Fruit fly (Drosophila melanogaster): ENCODE measurements around the gene AIF.

AIF gene

DNA sequence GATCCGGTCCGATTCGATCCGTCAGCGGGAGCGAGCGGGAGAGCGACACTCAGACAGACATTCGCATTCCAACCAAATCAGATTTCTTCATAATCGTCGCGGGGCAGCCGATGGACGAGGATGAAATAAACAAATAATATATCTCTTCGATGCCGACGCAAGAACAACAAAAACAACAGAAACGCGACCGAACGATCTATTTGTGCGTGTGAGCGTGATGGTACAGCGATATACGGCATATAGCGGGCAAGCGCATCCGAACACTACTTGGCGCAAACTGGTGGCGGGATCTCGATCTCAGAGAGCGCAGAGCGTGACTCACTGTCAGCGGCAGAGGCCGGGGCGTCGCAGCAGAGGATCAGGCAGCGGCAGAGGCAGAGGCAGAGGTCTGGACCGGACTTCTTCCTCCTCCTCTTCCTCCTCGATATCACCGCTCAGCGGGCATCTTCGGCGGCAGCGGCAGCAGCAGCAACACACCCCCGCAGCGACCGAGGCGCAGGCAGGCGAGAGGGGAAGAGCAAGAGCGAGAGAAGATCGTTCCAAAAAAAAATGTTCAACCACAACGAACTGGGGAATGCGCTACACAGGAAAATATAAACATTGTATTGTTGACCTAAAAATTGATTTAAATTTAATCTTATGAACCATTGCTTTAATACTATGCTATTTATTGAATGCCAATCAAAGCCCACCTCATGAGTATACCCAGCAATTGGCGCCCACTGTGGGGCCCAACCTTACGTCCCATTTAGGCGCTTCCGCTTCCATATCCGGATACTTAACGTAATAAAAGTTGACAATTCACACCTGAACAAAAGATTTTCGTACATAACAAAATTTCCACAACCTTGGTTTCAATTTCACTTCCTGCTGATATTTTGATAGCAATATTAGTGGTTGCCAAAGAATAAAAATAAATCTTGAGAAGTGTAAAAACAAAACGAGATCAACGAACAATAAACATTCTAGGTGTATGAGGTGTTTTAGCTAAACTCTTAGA, 10.0 kb downstream of the AIF start (continued):
- TF ChIP-seq Lpt (GFP tag; optimal IDR thresholded peaks at IDR 0.05) (no peak), gsb-n (tag; optimal IDR thresholded peaks at IDR 0.05) (peak; percentile 27), Atf6 (GFP tag; IDR thresholded peaks at IDR 0.05) (peak; percentile 41; the same call in 1 of the 2 replicates), peb (GFP tag; IDR thresholded peaks at IDR 0.05) (no peak), CG8944 (GFP tag; optimal IDR thresholded peaks at IDR 0.05) (no peak), Tbp (GFP tag; optimal IDR thresholded peaks at IDR 0.05) (no peak), CG15269 (tag; optimal IDR thresholded peaks at IDR 0.05) (no peak), tll (GFP tag; optimal IDR thresholded peaks at IDR 0.05) (no peak), CG17328 (GFP tag; IDR thresholded peaks at IDR 0.05) (0 out of 2 replicates have a peak, but pooled peaks have one; percentile 6), sqz (GFP tag; optimal IDR thresholded peaks at IDR 0.05) (peak; percentile 94), ash1 (GFP tag; optimal IDR thresholded peaks at IDR 0.05) (no peak), CG15073 (GFP tag; optimal IDR thresholded peaks at IDR 0.05) (no peak), klu (GFP tag; IDR thresholded peaks at IDR 0.05) (peak; percentile 90), CG10209 (GFP tag; optimal IDR thresholded peaks at IDR 0.05) (peak; percentile 58), Spps (tag; optimal IDR thresholded peaks at IDR 0.05) (no peak), CG12659 (GFP tag; optimal IDR thresholded peaks at IDR 0.05) (peak; percentile 66), CG14965 (GFP tag; optimal IDR thresholded peaks at IDR 0.05; ENCODE audit: borderline replicate concordance) (no peak), CG11504 (tag; optimal IDR thresholded peaks at IDR 0.05) (no peak), HLHmδ (GFP tag; optimal IDR thresholded peaks at IDR 0.05) (peak; percentile 48), fru (optimal IDR thresholded peaks at IDR 0.05) (no peak), Gug (GFP tag; IDR thresholded peaks at IDR 0.05) (no peak), p53 (GFP tag; optimal IDR thresholded peaks at IDR 0.05) (no peak), ttk (GFP tag; IDR thresholded peaks at IDR 0.05) (peak; percentile 54; the same call in 1 of the 2 replicates), scrt (GFP tag; optimal IDR thresholded peaks at IDR 0.05) (no peak), lov (optimal IDR thresholded peaks at IDR 0.05) (no peak), lov (GFP tag; IDR thresholded peaks at IDR 0.05) (0 out of 3 replicates have a peak, but pooled peaks have one; percentile 52), hbn (GFP tag; IDR thresholded peaks at IDR 0.05; ENCODE audit: partially characterized antibody) (no peak), CG6813 (GFP tag; optimal IDR thresholded peaks at IDR 0.05) (peak; percentile 36), maf-S (GFP tag; optimal IDR thresholded peaks at IDR 0.05) (no peak), phol (tag; optimal IDR thresholded peaks at IDR 0.05) (peak; percentile 68), ewg (GFP tag; optimal IDR thresholded peaks at IDR 0.05) (peak; percentile 47), fd102C (GFP tag; optimal IDR thresholded peaks at IDR 0.05) (no peak), jumu (GFP tag; optimal IDR thresholded peaks at IDR 0.05) (peak; percentile 28), Opbp (GFP tag; IDR thresholded peaks at IDR 0.05; ENCODE audit: partially characterized antibody) (0 out of 3 replicates have a peak, but pooled peaks have one; percentile 35), nom (GFP tag; optimal IDR thresholded peaks at IDR 0.05) (peak; percentile 62), Dp (GFP tag; optimal IDR thresholded peaks at IDR 0.05) (peak; percentile 4), onecut (GFP tag; IDR thresholded peaks at IDR 0.05) (0 out of 2 replicates have a peak, but pooled peaks have one; percentile 6), kni (GFP tag; optimal IDR thresholded peaks at IDR 0.05) (peak; percentile 98), Pdp1 (GFP tag; optimal IDR thresholded peaks at IDR 0.05) (peak; percentile 27 to 50), pros (GFP tag; optimal IDR thresholded peaks at IDR 0.05) (peak; percentile 97), chinmo (GFP tag; IDR thresholded peaks at IDR 0.05; ENCODE audit: partially characterized antibody) (peak; percentile 92; the same call in 3 of the 4 replicates), CG3726 (GFP tag; IDR thresholded peaks at IDR 0.05) (no peak), esg (GFP tag; conservative IDR thresholded peaks at IDR 0.05) (no peak), ab (GFP tag; optimal IDR thresholded peaks at IDR 0.05) (peak; percentile 47), Antp (GFP tag; optimal IDR thresholded peaks at IDR 0.05) (peak; percentile 10), CG8388 (GFP tag; optimal IDR thresholded peaks at IDR 0.05) (peak; percentile 11), Nf-YC (tag; optimal IDR thresholded peaks at IDR 0.05) (no peak)
